Worm (Caenorhabditis elegans): ENCODE results near the gene adal-1.
A peak's percentile ranks its signal among the peaks of the same experiment; 100 is the strongest.

Gene adal-1

DNA sequence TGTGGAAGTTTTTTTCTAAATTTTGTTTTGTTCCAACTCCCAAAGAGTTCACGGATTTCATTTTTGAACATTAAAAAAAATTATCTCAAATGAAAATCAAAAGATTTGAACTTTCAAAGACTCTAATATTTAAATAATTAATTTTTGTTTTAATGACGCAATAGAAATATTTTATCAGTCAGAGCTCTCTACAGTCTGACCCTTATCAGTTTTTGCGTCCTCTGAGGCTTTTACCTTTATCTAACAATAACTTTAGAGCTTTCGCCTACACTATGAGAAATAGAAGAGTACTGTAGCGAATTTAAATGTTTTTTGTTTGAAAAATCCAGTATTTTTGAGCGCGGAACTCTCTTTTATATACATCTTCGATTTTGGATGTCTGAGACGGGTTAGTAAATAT lies 25.4 kb upstream of the adal-1 start, which contains the start of gene B0252.5:
TSS of gene B0252.5 (minus strand) at position 17 of the 400 bp plus-strand sequence.
- TF ChIP-seq egl-27 (tag; optimal IDR thresholded peaks at IDR 0.05) (no peak), nfya-1 (tag; optimal IDR thresholded peaks at IDR 0.05; ENCODE audit: insufficient read depth) (no peak), nhr-67 (tag; optimal IDR thresholded peaks at IDR 0.05) (no peak), nhr-12 (tag; optimal IDR thresholded peaks at IDR 0.05) (no peak), R02D3.7 (tag; optimal IDR thresholded peaks at IDR 0.05) (no peak), pqm-1 (tag; optimal IDR thresholded peaks at IDR 0.05) (peak; percentile 9), elt-2 (tag; optimal IDR thresholded peaks at IDR 0.05) (peak; percentile 55), lin-15B (tag; optimal IDR thresholded peaks at IDR 0.05) (no peak), nhr-237 (tag; optimal IDR thresholded peaks at IDR 0.05) (no peak), snpc-4 (tag; optimal IDR thresholded peaks at IDR 0.05) (no peak)

DNA sequence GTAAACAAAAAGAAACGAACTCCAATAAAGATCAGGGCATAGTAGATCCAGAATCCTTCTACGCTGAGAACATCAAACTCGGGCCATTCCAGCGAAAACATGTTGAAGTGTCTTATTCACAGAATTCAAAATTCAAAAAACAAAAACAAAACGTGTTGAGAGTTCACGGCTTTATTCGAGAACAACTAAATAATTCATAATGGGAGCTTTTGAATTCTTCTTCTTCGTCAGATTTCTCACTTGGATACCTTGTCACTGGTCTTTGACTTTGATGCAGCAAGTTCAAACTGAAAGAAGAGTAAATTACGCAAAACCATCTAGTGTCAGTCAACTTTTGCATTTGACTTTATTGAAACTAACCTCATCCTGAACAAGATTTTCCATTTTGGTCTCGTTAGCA lies 24.3 kb upstream of the adal-1 start, which contains the start of gene B0252.11:
TSS of gene B0252.11 (minus strand) at position 101 of the 400 bp plus-strand sequence.
- TF ChIP-seq nhr-11 (tag; optimal IDR thresholded peaks at IDR 0.05), result no peak
- no peak for TF ChIP-seq elt-1 (tag; optimal IDR thresholded peaks at IDR 0.05)
- no peak for TF ChIP-seq mdl-1 (tag; optimal IDR thresholded peaks at IDR 0.05)
- no peak for TF ChIP-seq unc-62 (GFP tag; optimal IDR thresholded peaks at IDR 0.05)
- no peak for TF ChIP-seq nfya-1 (tag; optimal IDR thresholded peaks at IDR 0.05; ENCODE audit: insufficient read depth)
- no peak for TF ChIP-seq skn-1 (tag; optimal IDR thresholded peaks at IDR 0.05)
- no peak for TF ChIP-seq nhr-23 (tag; optimal IDR thresholded peaks at IDR 0.05)
- TF ChIP-seq tbx-2 (tag; optimal IDR thresholded peaks at IDR 0.05), result no peak
- no peak for TF ChIP-seq elt-3 (tag; optimal IDR thresholded peaks at IDR 0.05)

DNA sequence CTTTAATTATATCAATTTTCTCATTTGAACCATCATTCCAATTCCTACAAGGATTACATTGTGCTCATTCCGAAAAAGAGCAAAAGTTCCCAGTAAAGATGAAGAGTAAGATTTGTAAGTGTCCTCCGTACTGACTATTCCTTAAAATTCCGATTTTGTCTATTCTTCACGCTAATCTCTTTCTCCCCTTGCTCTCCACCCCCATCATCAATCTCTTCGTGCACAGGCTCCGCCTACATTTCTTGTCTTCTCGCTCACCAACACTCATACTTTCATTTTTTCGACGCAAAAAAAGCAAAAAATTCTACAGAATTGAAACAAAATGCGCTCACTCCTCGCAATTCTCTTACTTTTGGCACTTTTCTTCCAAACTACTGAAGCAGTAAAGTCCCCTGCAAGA lies 22.4 kb upstream of the adal-1 start, which contains the start of gene B0252.8:
TSS of gene B0252.8 (plus strand) at position 292 of the 400 bp plus-strand sequence.
- TF ChIP-seq snpc-4 (tag; optimal IDR thresholded peaks at IDR 0.05), result no peak
- peak; percentile 71 for TF ChIP-seq lin-39 (tag; optimal IDR thresholded peaks at IDR 0.05)

DNA sequence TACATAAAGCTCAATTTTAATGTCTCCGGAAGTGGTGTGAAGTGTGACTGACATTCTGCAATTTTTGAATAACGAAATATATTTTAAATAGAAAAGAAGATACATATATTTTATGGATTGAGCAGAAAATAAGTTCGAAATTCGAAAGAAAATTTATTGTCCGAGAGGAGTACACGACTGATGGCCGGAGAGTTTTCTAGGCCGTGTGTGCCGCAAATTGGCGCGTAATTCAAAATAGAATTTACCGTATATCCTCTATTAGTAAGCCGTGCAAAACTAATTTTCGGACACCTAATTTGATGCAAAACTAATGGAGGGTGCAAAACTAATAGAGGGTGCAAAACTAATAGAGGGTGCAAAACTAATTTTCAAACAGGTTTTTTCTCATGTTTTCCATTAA lies 19.9 kb upstream of the adal-1 start, which contains the start of gene cyn-10:
TSS of gene cyn-10 (minus strand) at position 57 of the 400 bp plus-strand sequence.
- TF ChIP-seq ztf-11 (tag; optimal IDR thresholded peaks at IDR 0.05), result no peak
- no peak for TF ChIP-seq aly-2 (tag; optimal IDR thresholded peaks at IDR 0.05)
- TF ChIP-seq elt-3 (tag; optimal IDR thresholded peaks at IDR 0.05), result no peak
- TF ChIP-seq lsy-12 (tag; optimal IDR thresholded peaks at IDR 0.05), result peak; percentile 75
- peak; percentile 18 for TF ChIP-seq pqm-1 (tag; optimal IDR thresholded peaks at IDR 0.05)
- peak; percentile 58 for TF ChIP-seq lin-15B (tag; optimal IDR thresholded peaks at IDR 0.05)
- TF ChIP-seq nhr-67 (tag; optimal IDR thresholded peaks at IDR 0.05), result no peak
- TF ChIP-seq nhr-11 (tag; optimal IDR thresholded peaks at IDR 0.05), result no peak
- peak; percentile 27 for TF ChIP-seq nhr-25 (tag; optimal IDR thresholded peaks at IDR 0.05)
- TF ChIP-seq hmg-11 (tag; optimal IDR thresholded peaks at IDR 0.05), result no peak
- TF ChIP-seq tbx-2 (tag; optimal IDR thresholded peaks at IDR 0.05), result no peak
- TF ChIP-seq jun-1 (tag; optimal IDR thresholded peaks at IDR 0.05), result no peak
- TF ChIP-seq eor-1 (tag; optimal IDR thresholded peaks at IDR 0.05), result peak in 1 of 2 experiments; percentile 70
- TF ChIP-seq ztf-4 (tag; optimal IDR thresholded peaks at IDR 0.05), result no peak
- TF ChIP-seq sea-2 (GFP tag; optimal IDR thresholded peaks at IDR 0.05), result no peak
- TF ChIP-seq ceh-82 (tag; optimal IDR thresholded peaks at IDR 0.05), result no peak
- no peak for TF ChIP-seq nhr-28 (tag; optimal IDR thresholded peaks at IDR 0.05)
- TF ChIP-seq ama-1 (optimal IDR thresholded peaks at IDR 0.05), result no peak
- TF ChIP-seq elt-1 (tag; optimal IDR thresholded peaks at IDR 0.05), result no peak
- no peak for TF ChIP-seq zag-1 (tag; optimal IDR thresholded peaks at IDR 0.05)
- TF ChIP-seq ceh-28 (tag; optimal IDR thresholded peaks at IDR 0.05), result no peak
- TF ChIP-seq unc-62 (GFP tag; optimal IDR thresholded peaks at IDR 0.05), result no peak
- TF ChIP-seq skn-1 (tag; optimal IDR thresholded peaks at IDR 0.05), result no peak
- TF ChIP-seq nhr-77 (tag; optimal IDR thresholded peaks at IDR 0.05), result no peak
- TF ChIP-seq ceh-9 (tag; optimal IDR thresholded peaks at IDR 0.05), result no peak
- peak; percentile 49 for TF ChIP-seq snpc-4 (tag; optimal IDR thresholded peaks at IDR 0.05)
- peak; percentile 65 for TF ChIP-seq pha-4 (tag; optimal IDR thresholded peaks at IDR 0.05)
- TF ChIP-seq nhr-237 (tag; optimal IDR thresholded peaks at IDR 0.05), result no peak
- TF ChIP-seq egl-27 (tag; optimal IDR thresholded peaks at IDR 0.05), result no peak
- no peak for TF ChIP-seq fkh-2 (tag; optimal IDR thresholded peaks at IDR 0.05)
- TF ChIP-seq elt-2 (tag; optimal IDR thresholded peaks at IDR 0.05), result peak; percentile 17
- no peak for TF ChIP-seq fkh-10 (GFP tag; optimal IDR thresholded peaks at IDR 0.05)
- peak; percentile 14 for TF ChIP-seq lin-39 (tag; optimal IDR thresholded peaks at IDR 0.05)
- no peak for TF ChIP-seq nhr-76 (tag; optimal IDR thresholded peaks at IDR 0.05)
- TF ChIP-seq nfya-1 (tag; optimal IDR thresholded peaks at IDR 0.05; ENCODE audit: insufficient read depth), result peak; percentile 64
- TF ChIP-seq ceh-16 (tag; optimal IDR thresholded peaks at IDR 0.05), result no peak
- TF ChIP-seq fos-1 (tag; optimal IDR thresholded peaks at IDR 0.05), result no peak
- no peak for TF ChIP-seq ZK546.5 (tag; optimal IDR thresholded peaks at IDR 0.05)
- TF ChIP-seq egl-5 (tag; optimal IDR thresholded peaks at IDR 0.05), result no peak
- peak; percentile 94 for TF ChIP-seq nhr-43 (tag; optimal IDR thresholded peaks at IDR 0.05; ENCODE audit: poor library complexity, severe bottlenecking)
- no peak for TF ChIP-seq mdl-1 (tag; optimal IDR thresholded peaks at IDR 0.05)
- TF ChIP-seq mml-1 (tag; optimal IDR thresholded peaks at IDR 0.05), result no peak
- peak; percentile 69 for TF ChIP-seq nhr-23 (tag; optimal IDR thresholded peaks at IDR 0.05)
- TF ChIP-seq unc-39 (tag; optimal IDR thresholded peaks at IDR 0.05), result no peak

Measured in whole organism, L3 larva.